Worm (Caenorhabditis elegans) whole organism, L4 larva: ENCODE measurements around the gene arrd-9.

Experiments
- R02D3.7 ChIP-seq: fragments of 150-350 bp; sonication (generic microtip); optimal IDR thresholded peaks from 3 replicates; lab custom pipeline; 2014; ENCODE audit warnings: missing biosample characterization, missing genetic modification characterization
- ama-1 ChIP-seq: fragments of 150-350 bp; optimal IDR thresholded peaks from 2 replicates; lab custom pipeline; 2014; ENCODE audit warnings: inconsistent platforms, mixed read lengths
- daf-16 ChIP-seq, 3 experiments: sonication (generic microtip); optimal IDR thresholded peaks; 2 replicates each; lab custom pipeline; 2016 to 2017; ENCODE audit warnings: missing genetic modification characterization in 3 of 3, missing genetic modification reagents in 3 of 3, mild to moderate bottlenecking in 2 of 3, missing compliant biosample characterization in 2 of 3, missing biosample characterization in 1 of 3, moderate library complexity in 1 of 3
- hlh-30 ChIP-seq: sonication (generic microtip); optimal IDR thresholded peaks from 2 replicates; lab custom pipeline; 2017; ENCODE audit warnings: antibody characterized with exemption, mild to moderate bottlenecking, missing genetic modification characterization, missing compliant biosample characterization; ENCODE audit not compliant: insufficient read depth
- lin-15B ChIP-seq: fragments of 150-350 bp; sonication (generic microtip); optimal IDR thresholded peaks from 3 replicates; lab custom pipeline; 2014; ENCODE audit warnings: missing biosample characterization, missing genetic modification characterization
- mes-2 ChIP-seq: sonication (generic microtip); optimal IDR thresholded peaks from 2 replicates; lab custom pipeline; 2016; ENCODE audit warnings: missing genotype, mild to moderate bottlenecking, missing genetic modification characterization, missing compliant biosample characterization; ENCODE audit not compliant: poor library complexity, severe bottlenecking
- nhr-11 ChIP-seq: fragments of 150-350 bp; optimal IDR thresholded peaks from 2 replicates; lab custom pipeline; 2014; ENCODE audit warnings: missing biosample characterization, missing genetic modification characterization
- nhr-237 ChIP-seq: sonication (generic microtip); optimal IDR thresholded peaks from 2 replicates; lab custom pipeline; 2017; ENCODE audit warnings: missing biosample characterization, missing genetic modification characterization
- nhr-25 ChIP-seq: sonication (generic microtip); optimal IDR thresholded peaks from 2 replicates; lab custom pipeline; 2017; ENCODE audit warnings: missing genetic modification characterization, mild to moderate bottlenecking, missing compliant biosample characterization, antibody characterized with exemption, moderate library complexity, borderline replicate concordance; ENCODE audit not compliant: insufficient read depth
- nhr-28 ChIP-seq: fragments of 150-350 bp; optimal IDR thresholded peaks from 2 replicates; lab custom pipeline; 2014; ENCODE audit warnings: missing biosample characterization, missing genetic modification characterization
- rbr-2 ChIP-seq: sonication (generic microtip); optimal IDR thresholded peaks from 2 replicates; lab custom pipeline; 2016; ENCODE audit warnings: missing genotype, missing genetic modification characterization, missing compliant biosample characterization
- ztf-11 ChIP-seq: fragments of 150-350 bp; optimal IDR thresholded peaks from 2 replicates; lab custom pipeline; 2014; ENCODE audit warnings: missing biosample characterization, missing genetic modification characterization

DNA sequence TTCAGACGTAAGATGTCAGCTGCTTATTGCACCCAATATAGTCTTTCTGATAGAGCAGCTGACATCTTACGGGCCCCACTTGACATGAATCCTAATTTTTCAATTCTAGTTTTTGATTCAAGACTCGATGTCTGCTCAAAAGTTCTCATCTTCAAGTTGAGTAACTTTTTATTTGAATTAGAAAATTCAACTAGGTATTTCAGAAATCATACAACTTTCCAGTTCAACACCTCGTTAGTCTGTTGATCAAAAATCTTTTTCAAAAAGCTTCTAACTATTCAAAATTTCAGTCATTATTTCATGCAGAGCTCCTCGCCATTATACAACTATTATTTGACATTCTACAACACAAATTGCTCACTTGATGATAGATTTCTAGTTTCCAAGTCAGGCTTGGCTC lies 31.2 kb upstream of the arrd-9 start, which contains the start of gene srh-73:
- TF ChIP-seq nhr-25 (tag; lab: Kevin White, UChicago): no peak
- no peak for TF ChIP-seq daf-16 (GFP tag; optimal IDR thresholded peaks at IDR 0.05; lab: Kevin White, UChicago)
- no peak for TF ChIP-seq daf-16 (tag; optimal IDR thresholded peaks at IDR 0.05; lab: Kevin White, UChicago)
- no peak for TF ChIP-seq hlh-30 (tag; lab: Kevin White, UChicago)
- TF ChIP-seq nhr-11 (tag; lab: Kevin White, UChicago): no peak
- no peak for TF ChIP-seq nhr-28
- TF ChIP-seq nhr-237 (tag; lab: Kevin White, UChicago): no peak
- TF ChIP-seq mes-2 (tag; lab: Kevin White, UChicago): no peak
- TF ChIP-seq ama-1 (lab: Kevin White, UChicago): no peak
- TF ChIP-seq rbr-2: no peak
- no peak for TF ChIP-seq lin-15B (tag; lab: Kevin White, UChicago)
- TF ChIP-seq R02D3.7 (tag; lab: Kevin White, UChicago): no peak
- no peak for TF ChIP-seq ztf-11 (tag; lab: Kevin White, UChicago)
